Worm (Caenorhabditis elegans) whole organism, early embryonic: ENCODE measurements around the gene T10G3.4.
"Not testable (repeated sequence)": the region's sequence is repeated elsewhere in the genome, so short reads cannot be mapped to it uniquely, and the experiment has no call there.

Experiments used
- B0310.2 ChIP-seq: sonication (generic microtip); optimal IDR thresholded peaks from 2 replicates; lab custom pipeline; 2016; ENCODE audit warnings: mild to moderate bottlenecking, missing genetic modification characterization, missing compliant biosample characterization
- F13C5.2 ChIP-seq: sonication (generic microtip); optimal IDR thresholded peaks from 2 replicates; lab custom pipeline; 2017; ENCODE audit warnings: mild to moderate bottlenecking, missing genetic modification characterization, inconsistent platforms, missing compliant biosample characterization
- aly-1 ChIP-seq: sonication (generic microtip); optimal IDR thresholded peaks from 2 replicates; lab custom pipeline; 2016; ENCODE audit warnings: missing genetic modification characterization, missing compliant biosample characterization
- ama-1 ChIP-seq: fragments of 150-350 bp; optimal IDR thresholded peaks from 2 replicates; lab custom pipeline; 2014
- ceh-13 ChIP-seq: fragments of 200-800 bp; sonication (Bioruptor generic); optimal IDR thresholded peaks from 2 replicates; lab custom pipeline; 2018; ENCODE audit warnings: mild to moderate bottlenecking, missing genetic modification characterization, missing compliant biosample characterization
- ceh-36 ChIP-seq: sonication (generic microtip); optimal IDR thresholded peaks from 2 replicates; lab custom pipeline; 2016; ENCODE audit warnings: missing genetic modification characterization, inconsistent platforms, missing compliant biosample characterization
- ets-7 ChIP-seq: sonication (generic microtip); optimal IDR thresholded peaks from 2 replicates; lab custom pipeline; 2016; ENCODE audit warnings: missing genotype, missing genetic modification characterization, missing compliant biosample characterization
- flt-1 ChIP-seq: fragments of 200-800 bp; sonication (Bioruptor generic); IDR thresholded peaks from 2 replicates; pipeline ENCODE4 v1.3.6; 2022; ENCODE audit warnings: missing genetic modification characterization, missing compliant biosample characterization
- hmbx-1 ChIP-seq: sonication (generic microtip); optimal IDR thresholded peaks from 2 replicates; lab custom pipeline; 2016; ENCODE audit warnings: mild to moderate bottlenecking, missing genetic modification characterization, missing compliant biosample characterization
- hmg-4 ChIP-seq: fragments of 200-800 bp; sonication (Bioruptor generic); optimal IDR thresholded peaks from 2 replicates; lab custom pipeline; 2018; ENCODE audit warnings: mild to moderate bottlenecking, missing genetic modification characterization, missing compliant biosample characterization
- hnd-1 ChIP-seq: sonication (generic microtip); optimal IDR thresholded peaks from 2 replicates; lab custom pipeline; 2016; ENCODE audit warnings: missing genetic modification characterization, missing compliant biosample characterization
- pes-1 ChIP-seq: fragments of 200-800 bp; sonication (Bioruptor generic); IDR thresholded peaks from 2 replicates; pipeline ENCODE4 v1.3.6; 2022; ENCODE audit warnings: missing genetic modification reagents, missing genetic modification characterization, missing compliant biosample characterization
- scrt-1 ChIP-seq: fragments of 200-800 bp; sonication (Bioruptor generic); IDR thresholded peaks from 2 replicates; pipeline ENCODE4 v1.3.6; 2022; ENCODE audit warnings: missing genetic modification characterization, missing compliant biosample characterization
- sea-1 ChIP-seq: fragments of 200-800 bp; sonication (Bioruptor generic); conservative IDR thresholded peaks from 2 replicates; pipeline ENCODE4 v1.3.6; 2022; ENCODE audit warnings: missing genetic modification characterization, missing compliant biosample characterization
- tbx-11 ChIP-seq: fragments of 200-800 bp; sonication (Bioruptor generic); IDR thresholded peaks from 2 replicates; pipeline ENCODE4 v1.3.6; 2022; ENCODE audit warnings: missing genetic modification characterization, missing compliant biosample characterization
- tbx-37 ChIP-seq: fragments of 200-800 bp; sonication (Bioruptor generic); conservative IDR thresholded peaks from 2 replicates; pipeline ENCODE4 v1.3.6; 2022; ENCODE audit warnings: missing genetic modification reagents, missing genetic modification characterization, missing compliant biosample characterization
- tra-4 ChIP-seq: sonication (generic microtip); optimal IDR thresholded peaks from 2 replicates; lab custom pipeline; 2017; ENCODE audit warnings: missing genetic modification characterization, missing compliant biosample characterization

T10G3.4 gene

DNA sequence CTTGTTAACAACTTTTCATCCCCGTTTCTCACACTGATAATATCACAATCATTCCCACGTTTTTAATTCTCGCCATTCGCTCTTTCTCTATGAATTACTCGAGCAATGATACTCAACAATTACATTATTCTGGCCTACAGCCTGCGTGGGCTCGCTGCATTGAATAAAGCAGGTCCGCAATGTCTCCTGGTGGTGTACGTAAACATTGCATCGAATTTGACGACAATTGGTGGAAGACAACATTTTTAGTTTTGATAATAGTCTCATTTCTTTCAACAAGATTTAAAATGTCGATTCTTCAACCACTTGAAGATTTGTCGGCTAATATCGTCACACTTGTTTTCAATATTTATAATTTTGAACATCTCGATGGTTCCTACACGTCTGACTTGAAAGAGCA is 24.9 kb downstream of the T10G3.4 start, which contains the start of gene bath-39:
bath-39 (plus strand) TSS at position 137 of the 400 bp plus-strand sequence.
- TF ChIP-seq sea-1 (GFP tag; lab: Robert Waterston, UW) (no peak), hmbx-1 (no peak), F13C5.2 (tag; lab: Kevin White, UChicago) (peak; percentile 30), pes-1 (GFP tag; lab: Robert Waterston, UW) (no peak)

- no peak for TF ChIP-seq scrt-1 (GFP tag; lab: Robert Waterston, UW)
- TF ChIP-seq ets-7 (tag; lab: Kevin White, UChicago): no peak
- no peak for TF ChIP-seq B0310.2 (tag; lab: Kevin White, UChicago)
- no peak for TF ChIP-seq tra-4 (tag; lab: Kevin White, UChicago)
- TF ChIP-seq hnd-1 (tag; lab: Kevin White, UChicago): no peak
- TF ChIP-seq ama-1 (lab: Kevin White, UChicago): no peak
- no peak for TF ChIP-seq pes-1 (GFP tag; lab: Robert Waterston, UW)
- TF ChIP-seq tbx-11 (GFP tag; lab: Robert Waterston, UW): no peak
- no peak for TF ChIP-seq hmbx-1
- TF ChIP-seq F13C5.2 (tag; lab: Kevin White, UChicago): no peak
- no peak for TF ChIP-seq tbx-37 (GFP tag; lab: Robert Waterston, UW)
- no peak for TF ChIP-seq flt-1 (GFP tag; lab: Robert Waterston, UW)
These were observed 26.4 kb downstream of the T10G3.4 start, which contains the start of gene F25H9.2 for ce11 chrV:13457858-13458257. Gene F25H9.2, plus strand, starts transcription at chrV:13458083.

ce11 chrV:13455448-13455847 is 28.8 kb downstream of the T10G3.4 start, which contains the start of gene lurp-3:
Gene lurp-3, plus strand, starts transcription at chrV:13455748.
- TF ChIP-seq hnd-1 (tag; lab: Kevin White, UChicago) (no peak), flt-1 (GFP tag; lab: Robert Waterston, UW) (no peak), pes-1 (GFP tag; lab: Robert Waterston, UW) (no peak), F13C5.2 (tag; lab: Kevin White, UChicago) (no peak), tbx-11 (GFP tag; lab: Robert Waterston, UW) (no peak), ceh-36 (tag; lab: Kevin White, UChicago) (no peak), B0310.2 (tag; lab: Kevin White, UChicago) (no peak), tra-4 (tag; lab: Kevin White, UChicago) (no peak), aly-1 (tag; lab: Kevin White, UChicago) (no peak), hmbx-1 (no peak), ceh-13 (no peak), tbx-37 (GFP tag; lab: Robert Waterston, UW) (no peak), ama-1 (lab: Kevin White, UChicago) (no peak), ets-7 (tag; lab: Kevin White, UChicago) (no peak), sea-1 (GFP tag; lab: Robert Waterston, UW) (no peak)

ce11 chrV:13453334-13453733 is 30.9 kb downstream of the T10G3.4 start, which contains the start of gene lurp-2:
Gene lurp-2, plus strand, starts transcription at chrV:13453634.
- TF ChIP-seq ceh-13 (no peak), ets-7 (tag; lab: Kevin White, UChicago) (no peak), ama-1 (lab: Kevin White, UChicago) (no peak), hmg-4 (no peak)

DNA sequence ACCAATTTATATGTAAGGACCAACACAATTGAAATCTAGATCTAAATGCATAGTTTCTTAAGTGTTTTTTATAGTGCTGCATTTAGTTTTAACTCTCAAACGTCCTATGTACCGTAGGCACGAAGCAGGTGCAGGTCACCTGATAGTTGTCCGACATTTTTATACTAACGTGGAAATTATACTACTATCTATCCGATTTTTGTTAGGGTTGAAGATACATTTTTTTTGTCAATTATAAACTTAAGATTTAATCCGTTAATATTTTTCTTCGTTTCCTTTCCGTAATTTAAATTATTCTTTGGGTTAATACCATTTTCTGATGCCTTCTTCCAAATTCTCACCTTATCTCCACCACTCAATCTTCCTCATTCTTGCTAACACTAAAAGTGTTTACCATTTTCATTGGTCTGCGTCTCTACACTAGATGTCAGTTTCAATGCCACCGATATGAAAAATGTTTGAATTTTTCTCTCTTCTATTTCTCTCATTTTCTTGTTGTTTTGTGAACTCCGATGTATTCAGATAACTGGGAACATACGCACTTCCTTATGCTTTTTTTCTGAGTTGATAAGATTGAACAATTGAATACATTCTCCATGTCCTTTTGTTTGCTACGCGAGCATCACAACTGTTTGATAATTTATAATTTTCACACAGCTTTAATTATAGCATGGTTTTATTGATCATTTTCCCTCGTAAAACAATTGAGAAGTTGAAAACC is 38.9 kb downstream of the T10G3.4 start, which contains the start of gene Y2H9A.4:
Y2H9A.4 (plus strand) TSS at position 671 of the 721 bp plus-strand sequence.
- TF ChIP-seq scrt-1 (GFP tag; lab: Robert Waterston, UW) (no peak), ama-1 (lab: Kevin White, UChicago) (no peak), sea-1 (GFP tag; lab: Robert Waterston, UW) (no peak), pes-1 (GFP tag; lab: Robert Waterston, UW) (no peak), aly-1 (tag; lab: Kevin White, UChicago) (no peak), tra-4 (tag; lab: Kevin White, UChicago) (no peak), tbx-11 (GFP tag; lab: Robert Waterston, UW) (no peak), hmg-4 (no peak), B0310.2 (tag; lab: Kevin White, UChicago) (no peak), flt-1 (GFP tag; lab: Robert Waterston, UW) (no peak), hmbx-1 (no peak), hnd-1 (tag; lab: Kevin White, UChicago) (no peak), ets-7 (tag; lab: Kevin White, UChicago) (no peak), ceh-13 (no peak), F13C5.2 (tag; lab: Kevin White, UChicago) (no peak), tbx-37 (GFP tag; lab: Robert Waterston, UW) (no peak), ceh-36 (tag; lab: Kevin White, UChicago) (no peak)

DNA sequence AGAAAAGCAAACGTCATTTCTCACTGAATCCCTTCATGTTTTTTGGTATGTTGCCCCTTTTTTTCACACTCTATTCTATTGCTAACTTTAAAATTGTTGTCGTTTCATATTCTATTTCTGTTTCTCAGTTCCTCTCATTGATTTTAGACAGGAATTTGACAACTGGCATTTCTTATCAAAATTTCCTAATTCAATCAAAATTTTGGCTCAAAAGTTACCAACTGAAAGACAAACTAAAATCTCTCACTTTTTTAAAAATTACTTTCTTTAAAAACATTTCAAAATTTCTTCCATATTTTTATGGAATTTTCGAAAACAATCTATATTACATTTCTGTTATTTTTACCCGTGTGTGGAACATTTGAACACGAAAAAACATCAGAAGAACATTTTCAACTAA is 40.7 kb downstream of the T10G3.4 start, which contains the start of gene Y2H9A.6:
Y2H9A.6 (plus strand) TSS at position 301 of the 400 bp plus-strand sequence.
- not testable (repeated sequence) for TF ChIP-seq F13C5.2 (tag; lab: Kevin White, UChicago); ceh-36 (tag; lab: Kevin White, UChicago); hmg-4

DNA sequence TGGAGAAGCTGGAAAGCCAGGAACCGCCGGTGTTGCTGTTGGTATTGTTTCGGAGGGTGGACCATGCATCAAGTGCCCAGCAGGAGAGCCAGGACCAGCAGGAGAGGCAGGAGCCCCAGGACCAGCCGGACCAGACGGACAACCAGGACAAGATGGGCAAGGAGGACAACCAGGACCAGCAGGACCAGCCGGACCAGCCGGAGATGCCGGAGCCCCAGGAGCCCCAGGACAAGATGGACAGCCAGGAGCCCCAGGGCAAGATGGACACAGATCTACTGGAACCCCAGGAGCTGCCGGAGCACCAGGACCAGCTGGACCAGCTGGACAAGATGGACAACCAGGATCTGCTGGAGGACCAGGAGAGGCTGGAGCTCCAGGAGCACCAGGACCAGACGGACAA is 41.4 kb downstream of the T10G3.4 start:
- no peak for TF ChIP-seq hmg-4
- no peak for TF ChIP-seq sea-1 (GFP tag; lab: Robert Waterston, UW)
- TF ChIP-seq tra-4 (tag; lab: Kevin White, UChicago): no peak
- TF ChIP-seq hnd-1 (tag; lab: Kevin White, UChicago): no peak
- no peak for TF ChIP-seq B0310.2 (tag; lab: Kevin White, UChicago)
- TF ChIP-seq tbx-37 (GFP tag; lab: Robert Waterston, UW): no peak
- TF ChIP-seq ets-7 (tag; lab: Kevin White, UChicago): no peak
- no peak for TF ChIP-seq aly-1 (tag; lab: Kevin White, UChicago)
- no peak for TF ChIP-seq ceh-13
- no peak for TF ChIP-seq scrt-1 (GFP tag; lab: Robert Waterston, UW)
- TF ChIP-seq flt-1 (GFP tag; lab: Robert Waterston, UW): no peak
- TF ChIP-seq ama-1 (lab: Kevin White, UChicago): no peak
- no peak for TF ChIP-seq tbx-11 (GFP tag; lab: Robert Waterston, UW)
- no peak for TF ChIP-seq ceh-36 (tag; lab: Kevin White, UChicago)
- TF ChIP-seq pes-1 (GFP tag; lab: Robert Waterston, UW): no peak
- TF ChIP-seq F13C5.2 (tag; lab: Kevin White, UChicago): no peak
